Fruit fly (Drosophila melanogaster): ENCODE data around the gene AttD.

The AttD gene

dm6 chr3R:17583658-17584460 is 41.2 kb upstream of the AttD start (continued):
- TF ChIP-seq CG7357 (GFP tag; IDR thresholded peaks at IDR 0.05) (no peak), gcm2 (GFP tag; optimal IDR thresholded peaks at IDR 0.05) (no peak), CG10431 (GFP tag; optimal IDR thresholded peaks at IDR 0.05) (peak; percentile 49), CG10209 (GFP tag; optimal IDR thresholded peaks at IDR 0.05) (peak; percentile 37), Ravus (GFP tag; IDR thresholded peaks at IDR 0.05) (no peak), pnt (GFP tag; optimal IDR thresholded peaks at IDR 0.05) (peak; percentile 21), Sin3A (optimal IDR thresholded peaks at IDR 0.05) (no peak), oc (tag; optimal IDR thresholded peaks at IDR 0.05) (peak; percentile 78), nau (GFP tag; optimal IDR thresholded peaks at IDR 0.05) (no peak), Hr3 (GFP tag; optimal IDR thresholded peaks at IDR 0.05) (peak; percentile 44), CG6813 (GFP tag; optimal IDR thresholded peaks at IDR 0.05) (no peak), hth (optimal IDR thresholded peaks at IDR 0.05) (no peak), dpn (GFP tag; optimal IDR thresholded peaks at IDR 0.05) (peak in 1 of 2 experiments; percentile 20), vvl (GFP tag; IDR thresholded peaks at IDR 0.05) (peak; percentile 32; the same call in 1 of the 2 replicates), disco-r (GFP tag; optimal IDR thresholded peaks at IDR 0.05) (no peak), CG11695 (GFP tag; IDR thresholded peaks at IDR 0.05) (peak; percentile 40; the same call in 1 of the 3 replicates), CG31388 (GFP tag; optimal IDR thresholded peaks at IDR 0.05) (no peak), tin (GFP tag; optimal IDR thresholded peaks at IDR 0.05) (peak; percentile 27), lab (GFP tag; optimal IDR thresholded peaks at IDR 0.05) (peak; percentile 21), dimm (GFP tag; IDR thresholded peaks at IDR 0.05) (no peak), zfh1 (GFP tag; IDR thresholded peaks at IDR 0.05) (peak; percentile 66; the same call in 1 of the 3 replicates), CG8290 (GFP tag; optimal IDR thresholded peaks at IDR 0.05) (peak; percentile 15), CG8290 (tag; optimal IDR thresholded peaks at IDR 0.05) (no peak), cg (GFP tag; optimal IDR thresholded peaks at IDR 0.05) (peak; percentile 50), CG6765 (GFP tag; optimal IDR thresholded peaks at IDR 0.05) (no peak), HLHmδ (GFP tag; optimal IDR thresholded peaks at IDR 0.05) (no peak), CG7928 (GFP tag; optimal IDR thresholded peaks at IDR 0.05) (no peak), CG1233 (GFP tag; optimal IDR thresholded peaks at IDR 0.05) (peak; percentile 17), CG9876 (GFP tag; optimal IDR thresholded peaks at IDR 0.05) (no peak), CG11696 (GFP tag; IDR thresholded peaks at IDR 0.05) (no peak), Gsc (GFP tag; IDR thresholded peaks at IDR 0.05) (no peak; the same call in 1 of the 2 replicates), lola (GFP tag; optimal IDR thresholded peaks at IDR 0.05) (peak in 1 of 3 experiments; percentile 79), Awh (GFP tag; IDR thresholded peaks at IDR 0.05) (no peak), CG18599 (GFP tag; optimal IDR thresholded peaks at IDR 0.05) (peak; percentile 37), Atf6 (GFP tag; IDR thresholded peaks at IDR 0.05) (no peak), al (GFP tag; IDR thresholded peaks at IDR 0.05) (no peak), CG6791 (GFP tag; IDR thresholded peaks at IDR 0.05; ENCODE audit: partially characterized antibody) (no peak), chn (GFP tag; optimal IDR thresholded peaks at IDR 0.05) (peak; percentile 0), CG15696 (tag; optimal IDR thresholded peaks at IDR 0.05) (peak; percentile 60), CG11723 (GFP tag; optimal IDR thresholded peaks at IDR 0.05) (no peak), CG33213 (GFP tag; optimal IDR thresholded peaks at IDR 0.05) (no peak), B-H2 (GFP tag; optimal IDR thresholded peaks at IDR 0.05) (no peak), CG3163 (GFP tag; optimal IDR thresholded peaks at IDR 0.05) (no peak), CG6854 (GFP tag; optimal IDR thresholded peaks at IDR 0.05) (no peak), CG9437 (GFP tag; optimal IDR thresholded peaks at IDR 0.05) (peak; percentile 2), Spps (tag; optimal IDR thresholded peaks at IDR 0.05) (peak; percentile 57), Blimp-1 (GFP tag; optimal IDR thresholded peaks at IDR 0.05) (peak; percentile 72), pb (GFP tag; optimal IDR thresholded peaks at IDR 0.05) (no peak)
